Fruit fly (Drosophila melanogaster) whole organism, embryonic: ENCODE measurements around the gene mthl2.

Source experiments
- C15 ChIP-seq: fragments of 200-800 bp; sonication (Bioruptor generic); IDR thresholded peaks from 3 replicates; pipeline ENCODE4 v1.3.6; 2022; ENCODE audit warnings: missing biosample characterization, missing genetic modification characterization
- CG10147 ChIP-seq: fragments of 200-800 bp; sonication (Bioruptor generic); optimal IDR thresholded peaks from 2 replicates; lab custom pipeline; 2019; ENCODE audit warnings: missing biosample characterization, mild to moderate bottlenecking, missing genetic modification characterization, moderate library complexity
- CG10431 ChIP-seq: fragments of 200-800 bp; sonication (Bioruptor generic); optimal IDR thresholded peaks from 3 replicates; lab custom pipeline; 2018; ENCODE audit warnings: missing biosample characterization, mild to moderate bottlenecking, missing genetic modification characterization
- CG11247 ChIP-seq: fragments of 200-800 bp; sonication (Bioruptor generic); IDR thresholded peaks from 2 replicates; pipeline ENCODE4 v1.3.6; 2022; ENCODE audit warnings: missing biosample characterization, missing genetic modification characterization
- CG12391 ChIP-seq: fragments of 200-800 bp; sonication (Bioruptor generic); optimal IDR thresholded peaks from 3 replicates; lab custom pipeline; 2018; ENCODE audit warnings: missing biosample characterization, mild to moderate bottlenecking, missing genetic modification characterization, moderate library complexity
- CG13424 ChIP-seq: fragments of 200-800 bp; sonication (Bioruptor generic); optimal IDR thresholded peaks from 2 replicates; lab custom pipeline; 2019; ENCODE audit warnings: missing biosample characterization, mild to moderate bottlenecking, missing genetic modification characterization, moderate library complexity
- CG15514 ChIP-seq: fragments of 200-800 bp; sonication (Bioruptor generic); optimal IDR thresholded peaks from 3 replicates; lab custom pipeline; 2017; ENCODE audit warnings: missing biosample characterization, missing genetic modification characterization, mild to moderate bottlenecking, moderate library complexity, missing genetic modification reagents
- CG18476 ChIP-seq: fragments of 200-800 bp; sonication (Bioruptor generic); optimal IDR thresholded peaks from 2 replicates; lab custom pipeline; 2016; ENCODE audit warnings: missing biosample characterization, mild to moderate bottlenecking, missing genetic modification characterization
- CG2678 ChIP-seq: fragments of 200-800 bp; sonication (Bioruptor generic); optimal IDR thresholded peaks from 3 replicates; lab custom pipeline; 2019; ENCODE audit warnings: missing biosample characterization, mild to moderate bottlenecking, missing genetic modification characterization, moderate library complexity
- CG30431 ChIP-seq: fragments of 200-800 bp; sonication (Bioruptor generic); optimal IDR thresholded peaks from 2 replicates; lab custom pipeline; 2017; ENCODE audit warnings: missing biosample characterization, missing genetic modification characterization
- CG42726 ChIP-seq: fragments of 200-800 bp; sonication (Bioruptor generic); IDR thresholded peaks from 2 replicates; pipeline ENCODE4 v1.3.6; 2022; ENCODE audit warnings: missing biosample characterization, missing genetic modification characterization; ENCODE audit not compliant: partially characterized antibody
- CG4328 ChIP-seq: fragments of 200-800 bp; sonication (Bioruptor generic); optimal IDR thresholded peaks from 3 replicates; lab custom pipeline; 2017; ENCODE audit warnings: missing biosample characterization, missing genetic modification reagents, missing genetic modification characterization
- CG4404 ChIP-seq: fragments of 200-800 bp; sonication (Bioruptor generic); IDR thresholded peaks from 2 replicates; pipeline ENCODE4 v1.3.6; 2022; ENCODE audit warnings: missing biosample characterization, missing genetic modification characterization
- CG4424 ChIP-seq: fragments of 200-800 bp; sonication (Bioruptor generic); optimal IDR thresholded peaks from 3 replicates; lab custom pipeline; 2016; ENCODE audit warnings: missing biosample characterization, missing genetic modification characterization
- CG4617 ChIP-seq: fragments of 200-800 bp; sonication (Bioruptor generic); optimal IDR thresholded peaks from 3 replicates; lab custom pipeline; 2016; ENCODE audit warnings: missing biosample characterization, missing genetic modification characterization, borderline replicate concordance
- CG4820 ChIP-seq: fragments of 200-800 bp; sonication (Bioruptor generic); optimal IDR thresholded peaks from 3 replicates; lab custom pipeline; 2016; ENCODE audit warnings: missing biosample characterization, missing genetic modification characterization
- CG5245 ChIP-seq: fragments of 200-800 bp; sonication (Bioruptor generic); optimal IDR thresholded peaks from 3 replicates; lab custom pipeline; 2016; ENCODE audit warnings: missing biosample characterization, missing genetic modification characterization
- CG6689 ChIP-seq: fragments of 200-800 bp; sonication (Bioruptor generic); IDR thresholded peaks from 2 replicates; pipeline ENCODE4 v1.3.6; 2022; ENCODE audit warnings: missing biosample characterization, missing genetic modification characterization
- CG6791 ChIP-seq: fragments of 200-800 bp; sonication (Bioruptor generic); IDR thresholded peaks from 3 replicates; pipeline ENCODE4 v1.3.6; 2022; ENCODE audit warnings: missing biosample characterization, missing genetic modification characterization; ENCODE audit not compliant: partially characterized antibody
- CG6854 ChIP-seq: fragments of 200-800 bp; sonication (Bioruptor generic); optimal IDR thresholded peaks from 3 replicates; lab custom pipeline; 2017; ENCODE audit warnings: missing biosample characterization, mild to moderate bottlenecking, missing genetic modification characterization
- CG8089 ChIP-seq: fragments of 200-800 bp; sonication (Bioruptor generic); optimal IDR thresholded peaks from 3 replicates; lab custom pipeline; 2016; ENCODE audit warnings: missing biosample characterization, missing genetic modification characterization
- CG9727 ChIP-seq: fragments of 200-800 bp; sonication (Bioruptor generic); optimal IDR thresholded peaks from 3 replicates; lab custom pipeline; 2017; ENCODE audit warnings: missing biosample characterization, mild to moderate bottlenecking, missing genetic modification characterization
- Doc2 ChIP-seq: fragments of 200-800 bp; sonication (Bioruptor generic); IDR thresholded peaks from 2 replicates; pipeline ENCODE4 v1.3.6; 2022; ENCODE audit warnings: missing biosample characterization, missing genetic modification characterization
- Dref ChIP-seq: fragments of 200-800 bp; sonication (Bioruptor generic); IDR thresholded peaks from 2 replicates; pipeline ENCODE4 v1.3.6; 2022; ENCODE audit warnings: missing biosample characterization, missing genetic modification characterization
- Eip74EF ChIP-seq, 2 experiments: fragments of 200-800 bp in 1 of 2; fragments of >200 bp in 1 of 2; sonication (Bioruptor generic) in 1 of 2; optimal IDR thresholded peaks; 2 replicates each; lab custom pipeline; 2017 to 2019; ENCODE audit warnings: missing biosample characterization in 2 of 2, missing genetic modification characterization in 2 of 2, mild to moderate bottlenecking in 1 of 2, moderate library complexity in 1 of 2
- Hr3 ChIP-seq: fragments of 200-800 bp; sonication (Bioruptor generic); optimal IDR thresholded peaks from 3 replicates; lab custom pipeline; 2016; ENCODE audit warnings: missing biosample characterization, missing genetic modification characterization
- Hr51 ChIP-seq, 2 experiments: fragments of 200-800 bp; sonication (Bioruptor generic); optimal IDR thresholded peaks; 2 replicates in 1 of 2; 3 replicates in 1 of 2; lab custom pipeline; 2016 to 2018; ENCODE audit warnings: missing biosample characterization in 2 of 2, missing genetic modification characterization in 2 of 2, mild to moderate bottlenecking in 1 of 2, moderate library complexity in 1 of 2
- Hr78 ChIP-seq, 2 experiments: fragments of 200-800 bp in 1 of 2; fragments of >200 bp in 1 of 2; sonication (Bioruptor generic) in 1 of 2; optimal IDR thresholded peaks; 2 replicates each; lab custom pipeline; 2017 to 2019; ENCODE audit warnings: missing biosample characterization in 2 of 2, missing genetic modification characterization in 2 of 2, mild to moderate bottlenecking in 1 of 2, moderate library complexity in 1 of 2
- NFAT ChIP-seq: fragments of 200-800 bp; sonication (Bioruptor generic); IDR thresholded peaks from 2 replicates; pipeline ENCODE4 v1.3.6; 2022; ENCODE audit warnings: missing biosample characterization, missing genetic modification characterization
- Rfx ChIP-seq: fragments of 200-800 bp; sonication (Bioruptor generic); IDR thresholded peaks from 2 replicates; pipeline ENCODE4 v1.3.6; 2022; ENCODE audit warnings: missing biosample characterization, missing genetic modification characterization
- Usf ChIP-seq: fragments of 200-800 bp; sonication (Bioruptor generic); optimal IDR thresholded peaks from 2 replicates; lab custom pipeline; 2017; ENCODE audit warnings: missing genotype, missing biosample characterization, missing genetic modification characterization
- ac ChIP-seq: fragments of 200-800 bp; sonication (Bioruptor generic); optimal IDR thresholded peaks from 3 replicates; lab custom pipeline; 2017; ENCODE audit warnings: missing biosample characterization, mild to moderate bottlenecking, missing genetic modification characterization
- croc ChIP-seq: fragments of 200-800 bp; sonication (Bioruptor generic); conservative IDR thresholded peaks from 3 replicates; pipeline ENCODE4 v1.3.6; 2022; ENCODE audit warnings: missing biosample characterization, missing genetic modification characterization
- dan ChIP-seq: fragments of 200-800 bp; sonication (Bioruptor generic); IDR thresholded peaks from 2 replicates; pipeline ENCODE4 v1.3.6; 2022; ENCODE audit warnings: missing biosample characterization, missing genetic modification characterization
- disco-r ChIP-seq: fragments of 200-800 bp; sonication (Bioruptor generic); optimal IDR thresholded peaks from 2 replicates; lab custom pipeline; 2016; ENCODE audit warnings: missing biosample characterization, missing genetic modification characterization
- dm ChIP-seq: fragments of 200-800 bp; sonication (Bioruptor generic); optimal IDR thresholded peaks from 3 replicates; lab custom pipeline; 2016; ENCODE audit warnings: missing biosample characterization, missing genetic modification characterization
- emc ChIP-seq: fragments of 200-800 bp; sonication (Bioruptor generic); optimal IDR thresholded peaks from 2 replicates; lab custom pipeline; 2016; ENCODE audit warnings: missing biosample characterization, missing genetic modification characterization
- en ChIP-seq: fragments of 200-800 bp; sonication (Bioruptor generic); optimal IDR thresholded peaks from 2 replicates; lab custom pipeline; 2016; ENCODE audit warnings: missing biosample characterization, missing genetic modification characterization
- esg ChIP-seq: fragments of 200-800 bp; sonication (Bioruptor generic); conservative IDR thresholded peaks from 2 replicates; pipeline ENCODE4 v1.3.6; 2022; ENCODE audit warnings: missing biosample characterization, missing genetic modification characterization
- exex ChIP-seq: fragments of 200-800 bp; sonication (Bioruptor generic); optimal IDR thresholded peaks from 4 replicates; lab custom pipeline; 2018; ENCODE audit warnings: missing biosample characterization, mild to moderate bottlenecking, missing genetic modification characterization, moderate library complexity
- fd96Cb ChIP-seq: fragments of 200-800 bp; sonication (Bioruptor generic); optimal IDR thresholded peaks from 2 replicates; lab custom pipeline; 2018; ENCODE audit warnings: missing biosample characterization, mild to moderate bottlenecking, missing genetic modification characterization, moderate library complexity
- nmo ChIP-seq: fragments of 200-800 bp; sonication (Bioruptor generic); optimal IDR thresholded peaks from 2 replicates; lab custom pipeline; 2018; ENCODE audit warnings: missing biosample characterization, mild to moderate bottlenecking, missing genetic modification characterization, moderate library complexity
- org-1 ChIP-seq: fragments of 200-800 bp; sonication (Bioruptor generic); optimal IDR thresholded peaks from 2 replicates; lab custom pipeline; 2017; ENCODE audit warnings: missing biosample characterization, missing genetic modification characterization
- pros ChIP-seq: fragments of 200-800 bp; sonication (Bioruptor generic); optimal IDR thresholded peaks from 3 replicates; lab custom pipeline; 2019; ENCODE audit warnings: missing biosample characterization, mild to moderate bottlenecking, missing genetic modification characterization, moderate library complexity
- psq ChIP-seq: fragments of 200-800 bp; sonication (Bioruptor generic); optimal IDR thresholded peaks from 2 replicates; lab custom pipeline; 2017; ENCODE audit warnings: missing biosample characterization, missing genetic modification characterization
- repo ChIP-seq: fragments of 200-800 bp; sonication (Bioruptor generic); optimal IDR thresholded peaks from 2 replicates; lab custom pipeline; 2016; ENCODE audit warnings: missing biosample characterization, missing genetic modification characterization
- sim ChIP-seq: fragments of 200-800 bp; sonication (Bioruptor generic); IDR thresholded peaks from 2 replicates; pipeline ENCODE4 v1.3.6; 2022; ENCODE audit warnings: missing biosample characterization, missing genetic modification characterization
- sisA ChIP-seq: fragments of 200-800 bp; sonication (Bioruptor generic); IDR thresholded peaks from 2 replicates; pipeline ENCODE4 v1.3.6; 2022; ENCODE audit warnings: missing biosample characterization, missing genetic modification characterization
- stwl ChIP-seq: fragments of 200-800 bp; sonication (Bioruptor generic); optimal IDR thresholded peaks from 3 replicates; lab custom pipeline; 2018; ENCODE audit warnings: missing biosample characterization, mild to moderate bottlenecking, missing genetic modification characterization, moderate library complexity

mthl2 gene

DNA sequence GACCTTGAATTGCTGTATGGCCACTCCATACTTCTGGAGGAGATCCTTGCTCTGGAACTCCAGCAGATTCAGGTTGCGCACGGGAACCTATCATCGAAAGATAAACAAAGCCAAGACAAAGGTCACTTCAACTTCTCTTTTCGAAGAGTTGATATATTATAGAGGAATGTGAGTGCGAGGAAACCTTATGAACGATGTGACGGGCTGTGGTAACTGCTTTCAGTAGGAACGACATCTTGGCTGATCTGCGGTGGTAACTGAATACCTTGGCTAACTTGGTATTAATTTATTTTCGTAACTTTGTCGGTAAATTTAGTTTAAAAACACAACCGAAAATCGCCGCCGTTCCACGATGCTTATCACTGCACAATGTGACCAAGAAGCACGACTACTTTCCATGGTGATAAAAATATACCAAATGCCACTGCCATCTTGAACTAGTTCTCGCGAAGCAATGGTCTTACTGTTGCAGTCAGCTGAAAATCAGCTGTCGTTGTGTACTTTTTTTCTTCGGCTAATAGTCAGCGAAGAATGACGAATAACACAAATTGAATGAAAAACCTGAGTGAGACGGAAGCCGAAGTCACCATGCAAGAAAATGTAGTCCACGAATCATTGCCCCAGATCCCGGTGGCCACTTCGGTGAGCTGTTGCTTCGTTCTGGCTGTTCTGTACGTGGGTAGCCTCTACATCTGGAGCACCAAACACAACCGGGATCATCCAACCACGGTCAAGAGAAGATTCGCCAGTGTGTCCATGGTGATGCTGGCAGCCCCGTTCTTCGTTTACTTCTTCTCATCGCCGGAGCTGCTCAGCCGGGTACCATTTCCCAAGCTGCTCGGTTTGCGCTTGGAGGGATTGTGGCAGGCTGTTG lies 41.0 kb upstream of the mthl2 start, which contains the start of the genes ScsbetaG and Sras (continued):
- TF ChIP-seq Usf (GFP tag; lab: Kevin White, UChicago) (no peak), CG8089 (GFP tag; lab: Kevin White, UChicago) (no peak), esg (GFP tag; lab: Robert Waterston, UW) (no peak), CG4328 (GFP tag; lab: Kevin White, UChicago) (no peak), CG9727 (GFP tag; lab: Kevin White, UChicago) (no peak), CG4404 (GFP tag; lab: Robert Waterston, UW) (no peak), ac (GFP tag; lab: Kevin White, UChicago) (no peak), CG2678 (tag; lab: Kevin White, UChicago) (no peak), CG13424 (tag; lab: Kevin White, UChicago) (no peak), CG42726 (GFP tag; lab: Robert Waterston, UW) (0 out of 2 replicates have a peak, but pooled peaks have one; percentile 30), CG4820 (GFP tag; lab: Kevin White, UChicago) (no peak), disco-r (no peak), repo (GFP tag; lab: Kevin White, UChicago) (no peak), Hr3 (no peak), CG10431 (GFP tag; lab: Kevin White, UChicago) (no peak), Rfx (no peak), CG12391 (tag; lab: Kevin White, UChicago) (no peak), sim (GFP tag; lab: Robert Waterston, UW) (no peak), Hr51 (GFP tag; optimal IDR thresholded peaks at IDR 0.05; lab: Kevin White, UChicago) (no peak), CG18476 (GFP tag; lab: Kevin White, UChicago) (no peak), CG4617 (peak; percentile 55), en (no peak), CG11247 (GFP tag; lab: Robert Waterston, UW) (no peak), nmo (GFP tag; lab: Kevin White, UChicago) (peak; percentile 38), dm (GFP tag; lab: Kevin White, UChicago) (peak; percentile 19), CG6689 (GFP tag; lab: Robert Waterston, UW) (no peak), C15 (GFP tag; lab: Robert Waterston, UW) (no peak), Doc2 (no peak), emc (GFP tag; lab: Kevin White, UChicago) (no peak), exex (tag; lab: Kevin White, UChicago) (no peak), CG4424 (no peak), CG6791 (GFP tag; lab: Robert Waterston, UW) (peak; percentile 4; the same call in 1 of the 3 replicates), stwl (tag; lab: Kevin White, UChicago) (peak; percentile 69), croc (GFP tag; lab: Robert Waterston, UW) (no peak), org-1 (GFP tag; lab: Kevin White, UChicago) (no peak), CG5245 (GFP tag; lab: Kevin White, UChicago) (no peak), fd96Cb (tag; lab: Kevin White, UChicago) (no peak), sisA (GFP tag; lab: Robert Waterston, UW) (no peak), dan (GFP tag; lab: Robert Waterston, UW) (no peak), CG30431 (GFP tag; lab: Kevin White, UChicago) (no peak), Dref (GFP tag; lab: Robert Waterston, UW) (0 out of 2 replicates have a peak, but pooled peaks have one; percentile 37), NFAT (GFP tag; lab: Robert Waterston, UW) (no peak), Hr78 (GFP tag; optimal IDR thresholded peaks at IDR 0.05; lab: Kevin White, UChicago) (peak in 1 of 2 experiments; percentile 14), CG15514 (GFP tag; lab: Kevin White, UChicago) (peak; percentile 99), CG10147 (GFP tag; lab: Kevin White, UChicago) (no peak), CG6854 (no peak), Eip74EF (GFP tag; optimal IDR thresholded peaks at IDR 0.05; lab: Kevin White, UChicago) (no peak), psq (GFP tag; lab: Kevin White, UChicago) (no peak), pros (GFP tag; lab: Kevin White, UChicago) (no peak)
